Fruit fly (Drosophila melanogaster): ENCODE measurements around the gene Jhbp5.

The Jhbp5 gene

DNA sequence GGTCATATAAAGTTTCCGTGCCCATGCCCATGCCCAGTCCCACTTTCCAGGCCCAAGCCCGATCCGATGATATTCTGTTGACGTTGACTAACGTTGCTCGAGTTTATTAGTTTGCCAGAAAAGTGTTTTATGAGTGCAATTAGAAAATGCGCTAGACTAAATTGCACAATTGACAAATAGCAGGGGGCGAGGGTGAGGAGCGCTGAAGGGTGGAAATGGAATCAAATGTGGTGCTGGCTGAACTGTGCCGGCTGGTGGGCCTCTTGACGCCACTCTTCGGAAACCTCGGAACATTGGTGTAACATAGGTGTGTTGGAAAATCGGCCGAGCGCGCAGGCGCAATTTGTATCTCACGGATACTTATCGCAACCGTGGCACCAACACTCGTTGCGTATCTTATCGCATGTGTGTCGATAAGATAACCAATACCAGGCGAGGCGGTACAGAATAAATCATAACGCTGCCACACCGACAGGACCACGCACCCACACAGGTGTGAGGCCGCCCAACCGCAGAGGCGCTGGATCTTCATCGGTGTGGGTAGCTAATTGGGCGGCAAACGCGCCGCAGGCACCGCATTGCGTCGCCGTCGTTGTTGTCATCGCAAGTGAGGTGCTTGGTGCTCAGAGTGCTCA lies 34.1 kb downstream of the Jhbp5 start:
- TF ChIP-seq CG17806 (tag; optimal IDR thresholded peaks at IDR 0.05), result no peak
- TF ChIP-seq Snoo (tag; optimal IDR thresholded peaks at IDR 0.05), result no peak
- TF ChIP-seq CG10348 (GFP tag; IDR thresholded peaks at IDR 0.05), result no peak
- no peak for TF ChIP-seq D1 (tag; optimal IDR thresholded peaks at IDR 0.05)
- no peak for TF ChIP-seq CG4496 (GFP tag; IDR thresholded peaks at IDR 0.05)
- no peak for TF ChIP-seq Pif1B (GFP tag; optimal IDR thresholded peaks at IDR 0.05)
- TF ChIP-seq CG34367 (tag; optimal IDR thresholded peaks at IDR 0.05), result no peak
- no peak for TF ChIP-seq gl (tag; optimal IDR thresholded peaks at IDR 0.05)
- TF ChIP-seq CG8301 (tag; optimal IDR thresholded peaks at IDR 0.05), result no peak
- no peak for TF ChIP-seq rn (GFP tag; IDR thresholded peaks at IDR 0.05)
- no peak for TF ChIP-seq CG9948 (tag; optimal IDR thresholded peaks at IDR 0.05)
- no peak for TF ChIP-seq Ets98B (GFP tag; IDR thresholded peaks at IDR 0.05)
- TF ChIP-seq Pif1A (GFP tag; optimal IDR thresholded peaks at IDR 0.05), result no peak
- no peak for TF ChIP-seq CG14655 (GFP tag; optimal IDR thresholded peaks at IDR 0.05)
- TF ChIP-seq CG32121 (GFP tag; IDR thresholded peaks at IDR 0.05), result no peak

DNA sequence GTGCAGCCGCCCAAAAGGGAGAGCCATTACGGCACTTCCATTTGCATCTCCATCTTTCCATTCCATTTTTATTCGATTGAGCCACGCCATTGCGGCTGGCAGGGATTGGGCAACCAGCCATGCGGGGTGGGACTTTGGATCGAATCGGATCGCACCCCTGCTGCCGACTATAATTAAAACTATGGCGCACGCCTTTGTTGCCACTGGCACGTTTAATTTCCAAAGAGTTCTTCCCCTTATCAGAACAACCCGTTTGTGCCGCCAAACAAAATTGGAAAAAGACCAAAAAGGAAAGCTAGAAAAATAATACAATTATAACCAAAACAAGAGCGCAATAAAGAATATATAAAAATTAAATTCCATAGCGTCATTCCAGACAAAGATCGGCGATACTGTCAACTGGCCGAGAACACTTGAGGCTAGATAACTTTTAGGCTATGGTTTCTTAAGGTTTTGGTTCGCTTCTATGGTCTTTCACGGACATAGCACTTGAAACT lies 35.9 kb downstream of the Jhbp5 start:
- TF ChIP-seq Ets98B (GFP tag; IDR thresholded peaks at IDR 0.05), result no peak
- TF ChIP-seq CG13204 (GFP tag; optimal IDR thresholded peaks at IDR 0.05), result no peak
- no peak for TF ChIP-seq CG8301 (tag; optimal IDR thresholded peaks at IDR 0.05)
- TF ChIP-seq Pif1A (GFP tag; optimal IDR thresholded peaks at IDR 0.05), result no peak
- no peak for TF ChIP-seq fd96Ca (GFP tag; IDR thresholded peaks at IDR 0.05)
- no peak for TF ChIP-seq CG14655 (GFP tag; optimal IDR thresholded peaks at IDR 0.05)
- TF ChIP-seq CG12605 (GFP tag; IDR thresholded peaks at IDR 0.05), result no peak
- TF ChIP-seq CG15710 (tag; optimal IDR thresholded peaks at IDR 0.05), result no peak
- TF ChIP-seq rn (GFP tag; IDR thresholded peaks at IDR 0.05), result no peak
- no peak for TF ChIP-seq CG17806 (tag; optimal IDR thresholded peaks at IDR 0.05)
- TF ChIP-seq CG9948 (tag; optimal IDR thresholded peaks at IDR 0.05), result no peak
- no peak for TF ChIP-seq Pif1B (GFP tag; optimal IDR thresholded peaks at IDR 0.05)
- TF ChIP-seq CG32121 (GFP tag; IDR thresholded peaks at IDR 0.05), result no peak
- TF ChIP-seq EcR (GFP tag; optimal IDR thresholded peaks at IDR 0.05), result no peak
- TF ChIP-seq CG8159 (tag; optimal IDR thresholded peaks at IDR 0.05), result no peak
- TF ChIP-seq D1 (tag; optimal IDR thresholded peaks at IDR 0.05), result no peak
- no peak for TF ChIP-seq CG4496 (GFP tag; IDR thresholded peaks at IDR 0.05)
- TF ChIP-seq CG10348 (GFP tag; IDR thresholded peaks at IDR 0.05), result no peak
- no peak for TF ChIP-seq gl (tag; optimal IDR thresholded peaks at IDR 0.05)
- TF ChIP-seq CG34367 (tag; optimal IDR thresholded peaks at IDR 0.05), result no peak

- TF ChIP-seq Ets98B (GFP tag; IDR thresholded peaks at IDR 0.05) (no peak), CG13204 (GFP tag; optimal IDR thresholded peaks at IDR 0.05) (no peak), CG10348 (GFP tag; IDR thresholded peaks at IDR 0.05) (no peak), CG15710 (tag; optimal IDR thresholded peaks at IDR 0.05) (no peak), CG12605 (GFP tag; IDR thresholded peaks at IDR 0.05) (no peak), CG34367 (tag; optimal IDR thresholded peaks at IDR 0.05) (no peak), Pif1A (GFP tag; optimal IDR thresholded peaks at IDR 0.05) (no peak)
Measured at dm6 chr3R:16009030-16009429, 36.9 kb downstream of the Jhbp5 start, which contains the start of gene GATAe. TSS of gene GATAe (plus strand) at chr3R:16009105.

- TF ChIP-seq CG12605 (GFP tag; IDR thresholded peaks at IDR 0.05) (no peak), fd96Ca (GFP tag; IDR thresholded peaks at IDR 0.05) (no peak), gl (tag; optimal IDR thresholded peaks at IDR 0.05) (no peak), Ets98B (GFP tag; IDR thresholded peaks at IDR 0.05) (no peak), CG13204 (GFP tag; optimal IDR thresholded peaks at IDR 0.05) (no peak), CG8301 (tag; optimal IDR thresholded peaks at IDR 0.05) (no peak), CG10348 (GFP tag; IDR thresholded peaks at IDR 0.05) (no peak), D1 (tag; optimal IDR thresholded peaks at IDR 0.05) (no peak), CG15710 (tag; optimal IDR thresholded peaks at IDR 0.05) (no peak), CG34367 (tag; optimal IDR thresholded peaks at IDR 0.05) (no peak), CG4496 (GFP tag; IDR thresholded peaks at IDR 0.05) (no peak), CG17806 (tag; optimal IDR thresholded peaks at IDR 0.05) (no peak), Pif1B (GFP tag; optimal IDR thresholded peaks at IDR 0.05) (no peak)
Measured at dm6 chr3R:16008300-16008699, 37.6 kb downstream of the Jhbp5 start.

DNA sequence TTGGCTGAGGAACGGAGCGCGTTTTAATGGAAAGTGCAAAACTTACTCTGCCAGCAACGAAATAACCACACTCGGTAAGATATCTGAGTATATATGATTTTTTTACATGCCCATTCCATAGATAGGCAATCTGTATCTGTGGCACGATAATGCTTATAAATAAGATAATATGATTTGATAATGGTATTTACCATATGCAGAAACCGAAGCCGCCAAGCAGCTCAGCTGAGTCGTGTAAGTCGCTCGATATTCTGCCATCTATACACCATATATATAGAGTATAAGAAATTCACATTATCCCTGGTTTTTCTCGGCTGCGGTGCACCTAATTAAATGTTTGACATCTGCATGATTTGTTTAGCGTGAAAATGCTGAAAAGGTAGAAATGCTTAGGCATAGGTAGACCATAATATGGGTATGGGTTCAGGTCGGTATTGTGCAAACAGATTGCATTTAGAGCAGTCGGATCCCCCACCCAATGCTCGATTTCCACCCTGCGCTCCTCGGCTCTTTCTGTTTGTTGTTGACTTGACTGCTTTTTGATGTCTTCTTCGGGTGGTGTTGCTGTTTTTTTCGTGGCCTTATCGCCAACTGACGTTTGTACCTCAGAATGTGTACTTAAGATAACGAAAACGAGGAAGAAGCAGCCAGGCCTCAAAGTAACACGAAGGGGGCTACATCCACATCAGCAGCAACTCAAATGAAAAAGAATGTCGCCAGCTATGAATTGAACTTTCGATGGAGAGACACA lies 38.9 kb downstream of the Jhbp5 start:
- TF ChIP-seq Snoo (tag; optimal IDR thresholded peaks at IDR 0.05) (no peak), CG17806 (tag; optimal IDR thresholded peaks at IDR 0.05) (no peak), CG10348 (GFP tag; IDR thresholded peaks at IDR 0.05) (no peak)

- no peak for TF ChIP-seq CG10348 (GFP tag; IDR thresholded peaks at IDR 0.05)
- no peak for TF ChIP-seq fd96Ca (GFP tag; IDR thresholded peaks at IDR 0.05)
- no peak for TF ChIP-seq Pif1B (GFP tag; optimal IDR thresholded peaks at IDR 0.05)
- no peak for TF ChIP-seq CG14655 (GFP tag; optimal IDR thresholded peaks at IDR 0.05)
- no peak for TF ChIP-seq CG17806 (tag; optimal IDR thresholded peaks at IDR 0.05)
- TF ChIP-seq CG15710 (tag; optimal IDR thresholded peaks at IDR 0.05), result no peak
- TF ChIP-seq Ets98B (GFP tag; IDR thresholded peaks at IDR 0.05), result no peak
- no peak for TF ChIP-seq CG12605 (GFP tag; IDR thresholded peaks at IDR 0.05)
- no peak for TF ChIP-seq CG8301 (tag; optimal IDR thresholded peaks at IDR 0.05)
- TF ChIP-seq CG32121 (GFP tag; IDR thresholded peaks at IDR 0.05), result no peak
- no peak for TF ChIP-seq CG8159 (tag; optimal IDR thresholded peaks at IDR 0.05)
Measured at dm6 chr3R:16005943-16006342, 40.0 kb downstream of the Jhbp5 start.
